Worm (Caenorhabditis elegans) whole organism, L4/young adult: Measurements from ENCODE around the gene F37C12.14.

ENCODE experiments used
- dao-5 ChIP-seq: sonication (generic microtip); optimal IDR thresholded peaks from 2 replicates; lab custom pipeline; 2016; ENCODE audit warnings: missing genotype, missing genetic modification characterization, moderate library complexity, missing compliant biosample characterization
- him-1 ChIP-seq: sonication (generic microtip); optimal IDR thresholded peaks from 2 replicates; lab custom pipeline; 2016; ENCODE audit warnings: missing genotype, missing genetic modification reagents, missing genetic modification characterization, missing compliant biosample characterization

ce11 chrIII:7184022-7184421, 1.4 kb downstream of the F37C12.14 start, which contains the start of gene yju-2:
- no peak for TF ChIP-seq him-1
- TF ChIP-seq dao-5 (tag; lab: Kevin White, UChicago) = no peak
